Fruit fly (Drosophila melanogaster) whole organism, embryonic: ENCODE results near the gene Lcp65Ac.

Experiments used
- Adf1 ChIP-seq: fragments of 200-800 bp; sonication (Bioruptor generic); IDR thresholded peaks from 2 replicates; pipeline ENCODE4 v1.3.6; 2022; ENCODE audit warnings: missing biosample characterization, missing genetic modification characterization
- Asciz ChIP-seq: fragments of 200-800 bp; sonication (Bioruptor generic); optimal IDR thresholded peaks from 2 replicates; lab custom pipeline; 2017; ENCODE audit warnings: missing biosample characterization, mild to moderate bottlenecking, missing genetic modification characterization, missing genetic modification reagents
- Awh ChIP-seq: fragments of 200-800 bp; sonication (Bioruptor generic); IDR thresholded peaks from 2 replicates; pipeline ENCODE4, ENCODE4 v1.3.6; 2022; ENCODE audit warnings: missing biosample characterization, missing genetic modification characterization
- CG11560 ChIP-seq: fragments of 200-800 bp; sonication (Bioruptor generic); IDR thresholded peaks from 3 replicates; pipeline ENCODE4 v1.3.6; 2022; ENCODE audit warnings: missing biosample characterization, missing genetic modification characterization
- CG12659 ChIP-seq: fragments of 200-800 bp; sonication (Bioruptor generic); optimal IDR thresholded peaks from 3 replicates; lab custom pipeline; 2017; ENCODE audit warnings: mild to moderate bottlenecking, missing biosample characterization, missing genetic modification reagents, missing genetic modification characterization
- CG15479 ChIP-seq: fragments of 200-800 bp; sonication (Bioruptor generic); optimal IDR thresholded peaks from 3 replicates; lab custom pipeline; 2019; ENCODE audit warnings: missing biosample characterization, mild to moderate bottlenecking, missing genetic modification characterization, moderate library complexity
- CG1602 ChIP-seq: fragments of 200-800 bp; sonication (Bioruptor generic); optimal IDR thresholded peaks from 3 replicates; lab custom pipeline; 2016; ENCODE audit warnings: missing biosample characterization, missing genetic modification characterization
- CG31441 ChIP-seq: fragments of 200-800 bp; sonication (Bioruptor generic); IDR thresholded peaks from 2 replicates; pipeline ENCODE4 v1.3.6; 2022; ENCODE audit warnings: missing biosample characterization, missing genetic modification characterization
- CG32532 ChIP-seq: fragments of 200-800 bp; sonication (Bioruptor generic); IDR thresholded peaks from 2 replicates; pipeline ENCODE4 v1.3.6; 2022; ENCODE audit warnings: missing biosample characterization, missing genetic modification characterization
- CG33557 ChIP-seq: fragments of 200-800 bp; sonication (Bioruptor generic); optimal IDR thresholded peaks from 2 replicates; lab custom pipeline; 2019; ENCODE audit warnings: missing biosample characterization, mild to moderate bottlenecking, missing genetic modification characterization, moderate library complexity
- CG3407 ChIP-seq: fragments of 200-800 bp; sonication (Bioruptor generic); optimal IDR thresholded peaks from 2 replicates; lab custom pipeline; 2018; ENCODE audit warnings: missing biosample characterization, mild to moderate bottlenecking, missing genetic modification characterization
- CG4328 ChIP-seq: fragments of 200-800 bp; sonication (Bioruptor generic); optimal IDR thresholded peaks from 3 replicates; lab custom pipeline; 2017; ENCODE audit warnings: missing biosample characterization, missing genetic modification reagents, missing genetic modification characterization
- CG7271 ChIP-seq: fragments of 200-800 bp; sonication (Bioruptor generic); optimal IDR thresholded peaks from 2 replicates; lab custom pipeline; 2018; ENCODE audit warnings: missing biosample characterization, mild to moderate bottlenecking, missing genetic modification characterization, moderate library complexity
- CG8478 ChIP-seq: fragments of >200 bp; optimal IDR thresholded peaks from 2 replicates; lab custom pipeline; 2018
- Chrac-16 ChIP-seq: fragments of 200-800 bp; sonication (Bioruptor generic); optimal IDR thresholded peaks from 3 replicates; lab custom pipeline; 2016; ENCODE audit warnings: missing biosample characterization, missing genetic modification characterization
- Dll ChIP-seq: fragments of 200-800 bp; sonication (Bioruptor generic); IDR thresholded peaks from 4 replicates; pipeline ENCODE4 v1.3.6; 2022; ENCODE audit warnings: missing biosample characterization, missing genetic modification characterization; ENCODE audit not compliant: partially characterized antibody
- Doc3 ChIP-seq: fragments of 200-800 bp; sonication (Bioruptor generic); IDR thresholded peaks from 3 replicates; pipeline ENCODE4 v1.3.6; 2022; ENCODE audit warnings: missing biosample characterization, missing genetic modification characterization; ENCODE audit not compliant: partially characterized antibody
- HLH4C ChIP-seq: fragments of 200-800 bp; sonication (Bioruptor generic); IDR thresholded peaks from 3 replicates; pipeline ENCODE4 v1.3.6; 2022; ENCODE audit warnings: missing biosample characterization, missing genetic modification characterization; ENCODE audit not compliant: partially characterized antibody
- Hr51 ChIP-seq, 2 experiments: fragments of 200-800 bp; sonication (Bioruptor generic); optimal IDR thresholded peaks; 2 replicates in 1 of 2; 3 replicates in 1 of 2; lab custom pipeline; 2016 to 2018; ENCODE audit warnings: missing biosample characterization in 2 of 2, missing genetic modification characterization in 2 of 2, mild to moderate bottlenecking in 1 of 2, moderate library complexity in 1 of 2
- Jarid2 ChIP-seq: fragments of 200-800 bp; sonication (Bioruptor generic); optimal IDR thresholded peaks from 3 replicates; lab custom pipeline; 2017; ENCODE audit warnings: mild to moderate bottlenecking, missing biosample characterization, missing genetic modification reagents, missing genetic modification characterization
- Lhr ChIP-seq: fragments of 200-800 bp; sonication (Bioruptor generic); optimal IDR thresholded peaks from 3 replicates; lab custom pipeline; 2017; ENCODE audit warnings: mild to moderate bottlenecking, missing biosample characterization, missing genetic modification reagents, missing genetic modification characterization
- Lim3 ChIP-seq: fragments of 200-800 bp; sonication (Bioruptor generic); IDR thresholded peaks from 2 replicates; pipeline ENCODE4 v1.3.6; 2022; ENCODE audit warnings: missing biosample characterization, missing genetic modification characterization
- Lpt ChIP-seq: fragments of >200 bp; optimal IDR thresholded peaks from 2 replicates; lab custom pipeline; 2018; ENCODE audit warnings: missing biosample characterization, missing genetic modification characterization
- MTF-1 ChIP-seq: fragments of 200-800 bp; sonication (Bioruptor generic); optimal IDR thresholded peaks from 2 replicates; lab custom pipeline; 2018; ENCODE audit warnings: missing biosample characterization, mild to moderate bottlenecking, missing genetic modification characterization, borderline replicate concordance
- NfI ChIP-seq: fragments of 200-800 bp; sonication (Bioruptor generic); optimal IDR thresholded peaks from 3 replicates; lab custom pipeline; 2018; ENCODE audit warnings: missing biosample characterization, mild to moderate bottlenecking, missing genetic modification characterization, moderate library complexity
- Oli ChIP-seq: fragments of 200-800 bp; sonication (Bioruptor generic); optimal IDR thresholded peaks from 2 replicates; lab custom pipeline; 2018; ENCODE audit warnings: missing biosample characterization, mild to moderate bottlenecking, missing genetic modification characterization, moderate library complexity
- Ptx1 ChIP-seq: fragments of 200-800 bp; sonication (Bioruptor generic); IDR thresholded peaks from 2 replicates; pipeline ENCODE4 v1.3.6; 2022; ENCODE audit warnings: missing biosample characterization, missing genetic modification characterization
- Scr ChIP-seq: fragments of 200-800 bp; sonication (Bioruptor generic); IDR thresholded peaks from 2 replicates; pipeline ENCODE4 v1.3.6; 2022; ENCODE audit warnings: missing biosample characterization, missing genetic modification characterization; ENCODE audit not compliant: partially characterized antibody
- Six4 ChIP-seq: fragments of 200-800 bp; sonication (Bioruptor generic); optimal IDR thresholded peaks from 2 replicates; lab custom pipeline; 2016; ENCODE audit warnings: missing biosample characterization, missing genetic modification characterization
- Sox102F ChIP-seq: fragments of 200-800 bp; sonication (Bioruptor generic); optimal IDR thresholded peaks from 2 replicates; lab custom pipeline; 2018; ENCODE audit warnings: missing biosample characterization, mild to moderate bottlenecking, missing genetic modification characterization, moderate library complexity
- Sry-β ChIP-seq: fragments of 200-800 bp; sonication (Bioruptor generic); optimal IDR thresholded peaks from 2 replicates; lab custom pipeline; 2018; ENCODE audit warnings: missing biosample characterization, mild to moderate bottlenecking, missing genetic modification characterization, moderate library complexity
- ase ChIP-seq: fragments of 200-800 bp; sonication (Bioruptor generic); IDR thresholded peaks from 3 replicates; pipeline ENCODE4 v1.3.6; 2022; ENCODE audit warnings: missing biosample characterization, missing genetic modification characterization
- corto ChIP-seq: fragments of 200-800 bp; sonication (Bioruptor generic); optimal IDR thresholded peaks from 2 replicates; lab custom pipeline; 2016; ENCODE audit warnings: missing biosample characterization, mild to moderate bottlenecking, missing genetic modification characterization, moderate library complexity
- da ChIP-seq: fragments of 200-800 bp; sonication (Bioruptor generic); optimal IDR thresholded peaks from 2 replicates; lab custom pipeline; 2016; ENCODE audit warnings: missing biosample characterization, missing genetic modification characterization
- dan ChIP-seq: fragments of 200-800 bp; sonication (Bioruptor generic); IDR thresholded peaks from 2 replicates; pipeline ENCODE4 v1.3.6; 2022; ENCODE audit warnings: missing biosample characterization, missing genetic modification characterization
- esg ChIP-seq: fragments of 200-800 bp; sonication (Bioruptor generic); conservative IDR thresholded peaks from 2 replicates; pipeline ENCODE4 v1.3.6; 2022; ENCODE audit warnings: missing biosample characterization, missing genetic modification characterization
- eyg ChIP-seq: fragments of 200-800 bp; sonication (Bioruptor generic); optimal IDR thresholded peaks from 3 replicates; lab custom pipeline; 2016; ENCODE audit warnings: missing biosample characterization, missing genetic modification characterization
- fd102C ChIP-seq: fragments of 200-800 bp; sonication (Bioruptor generic); optimal IDR thresholded peaks from 2 replicates; lab custom pipeline; 2018; ENCODE audit warnings: missing biosample characterization, mild to moderate bottlenecking, missing genetic modification characterization, moderate library complexity
- kay ChIP-seq: fragments of 200-800 bp; sonication (Bioruptor generic); optimal IDR thresholded peaks from 2 replicates; lab custom pipeline; 2016; ENCODE audit warnings: missing biosample characterization, missing genetic modification characterization
- klu ChIP-seq: fragments of 200-800 bp; sonication (Bioruptor generic); IDR thresholded peaks from 2 replicates; pipeline ENCODE4 v1.3.6; 2022; ENCODE audit warnings: missing biosample characterization, missing genetic modification characterization
- nau ChIP-seq: fragments of 200-800 bp; sonication (Bioruptor generic); optimal IDR thresholded peaks from 3 replicates; lab custom pipeline; 2017; ENCODE audit warnings: missing biosample characterization, mild to moderate bottlenecking, missing genetic modification characterization, missing genetic modification reagents
- nmo ChIP-seq: fragments of 200-800 bp; sonication (Bioruptor generic); optimal IDR thresholded peaks from 2 replicates; lab custom pipeline; 2018; ENCODE audit warnings: missing biosample characterization, mild to moderate bottlenecking, missing genetic modification characterization, moderate library complexity
- sisA ChIP-seq: fragments of 200-800 bp; sonication (Bioruptor generic); IDR thresholded peaks from 2 replicates; pipeline ENCODE4 v1.3.6; 2022; ENCODE audit warnings: missing biosample characterization, missing genetic modification characterization
- sqz ChIP-seq: fragments of 200-800 bp; sonication (Bioruptor generic); optimal IDR thresholded peaks from 3 replicates; lab custom pipeline; 2018; ENCODE audit warnings: missing biosample characterization, mild to moderate bottlenecking, missing genetic modification characterization
- stc ChIP-seq: fragments of 200-800 bp; sonication (Bioruptor generic); IDR thresholded peaks from 2 replicates; pipeline ENCODE4 v1.3.6; 2022; ENCODE audit warnings: missing biosample characterization, missing genetic modification characterization
- stwl ChIP-seq: fragments of 200-800 bp; sonication (Bioruptor generic); optimal IDR thresholded peaks from 3 replicates; lab custom pipeline; 2018; ENCODE audit warnings: missing biosample characterization, mild to moderate bottlenecking, missing genetic modification characterization, moderate library complexity
- trem ChIP-seq: fragments of 200-800 bp; optimal IDR thresholded peaks from 3 replicates; lab custom pipeline; 2019; ENCODE audit warnings: missing biosample characterization, mild to moderate bottlenecking, missing genetic modification characterization, moderate library complexity
- ttk ChIP-seq: fragments of 200-800 bp; sonication (Bioruptor generic); IDR thresholded peaks from 2 replicates; pipeline ENCODE4 v2.1.2; 2022; ENCODE audit warnings: missing biosample characterization, missing genetic modification characterization
- z ChIP-seq: fragments of 200-800 bp; sonication (Bioruptor generic); IDR thresholded peaks from 3 replicates; pipeline ENCODE4 v1.3.6; 2022; ENCODE audit warnings: missing biosample characterization, missing genetic modification characterization

Lcp65Ac gene

DNA sequence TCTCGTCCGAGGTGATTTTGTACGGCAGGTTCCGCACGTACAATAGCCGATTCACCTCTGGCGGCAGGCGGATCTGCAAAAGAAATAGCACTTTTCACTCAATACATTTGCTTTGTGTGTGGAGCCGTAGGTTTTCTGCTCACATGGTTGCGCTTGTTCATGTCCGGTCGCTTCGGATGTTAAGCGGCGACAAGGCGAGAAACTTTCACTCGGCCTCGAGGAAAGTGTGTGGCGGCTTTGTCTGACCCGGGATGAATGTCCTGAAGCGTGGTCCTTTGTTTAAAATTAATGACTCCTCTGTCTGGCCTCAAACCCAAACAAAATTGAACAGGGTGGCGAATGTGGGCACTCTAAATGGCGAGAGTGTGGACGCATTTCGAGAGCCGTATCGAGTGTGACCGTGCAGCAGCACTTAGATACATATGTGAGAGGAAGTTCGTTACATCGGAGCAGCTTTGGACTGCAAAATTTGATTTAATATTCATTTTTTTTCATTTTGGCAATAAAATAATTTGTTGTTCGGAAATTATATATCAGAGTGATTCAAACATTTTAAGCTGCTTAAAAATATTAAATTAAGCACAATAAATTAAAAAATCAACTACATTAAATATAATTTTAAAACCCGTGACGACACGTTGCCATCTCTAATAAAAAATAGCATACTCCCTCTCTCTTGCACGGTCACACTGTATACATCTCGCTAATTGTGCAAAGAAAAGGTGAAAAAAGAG is 48.4 kb downstream of the Lcp65Ac start, which contains the start of the genes Sf3b6 and Tnpo (continued):
- TF ChIP-seq eyg (GFP tag; lab: Kevin White, UChicago): peak; percentile 23
- TF ChIP-seq Lpt (GFP tag; lab: Kevin White, UChicago): no peak
- TF ChIP-seq Hr51 (GFP tag; optimal IDR thresholded peaks at IDR 0.05; lab: Kevin White, UChicago): peak in 1 of 2 experiments; percentile 55
- peak; percentile 15 for TF ChIP-seq da (GFP tag; lab: Kevin White, UChicago)
- TF ChIP-seq CG32532: peak; percentile 89
- TF ChIP-seq Sry-β (GFP tag; lab: Kevin White, UChicago): peak; percentile 70
- peak; percentile 86 for TF ChIP-seq Chrac-16 (GFP tag; lab: Kevin White, UChicago)
- TF ChIP-seq Oli (tag; lab: Kevin White, UChicago): peak; percentile 81
- peak; percentile 49; the same call in 1 of the 2 replicates for TF ChIP-seq dan (GFP tag; lab: Robert Waterston, UW)
- TF ChIP-seq NfI: peak; percentile 75
- peak; percentile 82 for TF ChIP-seq CG4328 (GFP tag; lab: Kevin White, UChicago)
- TF ChIP-seq CG1602 (GFP tag; lab: Kevin White, UChicago): peak; percentile 88
- peak; percentile 78 for TF ChIP-seq Lhr (GFP tag; lab: Kevin White, UChicago)
- peak; percentile 74 for TF ChIP-seq Scr (GFP tag; lab: Robert Waterston, UW)
- no peak for TF ChIP-seq MTF-1 (GFP tag; lab: Kevin White, UChicago)
- TF ChIP-seq stc: peak; percentile 60; the same call in 1 of the 2 replicates
- no peak for TF ChIP-seq CG31441
- peak; percentile 92 for TF ChIP-seq CG12659
- peak; percentile 68 for TF ChIP-seq ase (GFP tag; lab: Robert Waterston, UW)
- TF ChIP-seq Ptx1 (GFP tag; lab: Robert Waterston, UW): peak; percentile 92
- peak; percentile 85 for TF ChIP-seq klu (GFP tag; lab: Robert Waterston, UW)
- no peak for TF ChIP-seq z (GFP tag; lab: Robert Waterston, UW)
- TF ChIP-seq sisA (GFP tag; lab: Robert Waterston, UW): peak; percentile 84
- TF ChIP-seq Awh: peak; percentile 50
- TF ChIP-seq CG7271 (tag; lab: Kevin White, UChicago): peak; percentile 54
- TF ChIP-seq fd102C: no peak
- no peak for TF ChIP-seq corto (GFP tag; lab: Kevin White, UChicago)
- peak; percentile 47 for TF ChIP-seq stwl (tag; lab: Kevin White, UChicago)
- TF ChIP-seq CG33557: peak; percentile 83
- TF ChIP-seq CG11560: peak; percentile 77
- TF ChIP-seq Adf1 (GFP tag; lab: Robert Waterston, UW): peak; percentile 39
- TF ChIP-seq Doc3 (GFP tag; lab: Robert Waterston, UW): peak; percentile 55; the same call in 1 of the 3 replicates
- TF ChIP-seq trem: peak; percentile 85
- TF ChIP-seq Sox102F (GFP tag; lab: Kevin White, UChicago): no peak
- peak; percentile 86 for TF ChIP-seq esg (GFP tag; lab: Robert Waterston, UW)
- TF ChIP-seq nmo (GFP tag; lab: Kevin White, UChicago): peak; percentile 93
- peak; percentile 74 for TF ChIP-seq CG15479
- TF ChIP-seq Jarid2 (GFP tag; lab: Kevin White, UChicago): no peak
- no peak for TF ChIP-seq Lim3 (GFP tag; lab: Robert Waterston, UW)
- no peak for TF ChIP-seq CG3407 (GFP tag; lab: Kevin White, UChicago)
- peak; percentile 84 for TF ChIP-seq Dll
- TF ChIP-seq kay (GFP tag; lab: Kevin White, UChicago): peak; percentile 67
- TF ChIP-seq Asciz (GFP tag; lab: Kevin White, UChicago): no peak
- no peak for TF ChIP-seq nau (GFP tag; lab: Kevin White, UChicago)
- TF ChIP-seq sqz (GFP tag; lab: Kevin White, UChicago): peak; percentile 74
- TF ChIP-seq HLH4C (GFP tag; lab: Robert Waterston, UW): peak; percentile 62; the same call in 2 of the 3 replicates
- TF ChIP-seq Six4 (GFP tag; lab: Kevin White, UChicago): peak; percentile 71
- TF ChIP-seq CG8478 (lab: Kevin White, UChicago): no peak
- TF ChIP-seq ttk: peak; percentile 82
